Fruit fly (Drosophila melanogaster) whole organism, prepupa: ENCODE results near the gene hh.
A peak's percentile ranks its signal among the peaks of the same experiment; 100 is the strongest.

Experiments used
- Blimp-1 ChIP-seq: fragments of 200-800 bp; sonication (Bioruptor generic); optimal IDR thresholded peaks from 3 replicates; lab custom pipeline; 2017; ENCODE audit warnings: missing biosample characterization, missing genetic modification characterization, mild to moderate bottlenecking, moderate library complexity, missing genetic modification reagents
- CG10631 ChIP-seq: fragments of 200-800 bp; sonication (Bioruptor generic); optimal IDR thresholded peaks from 2 replicates; lab custom pipeline; 2016; ENCODE audit warnings: missing biosample characterization, missing genetic modification characterization
- CG10669 ChIP-seq: fragments of 200-800 bp; sonication (Bioruptor generic); optimal IDR thresholded peaks from 3 replicates; lab custom pipeline; 2018; ENCODE audit warnings: missing biosample characterization, mild to moderate bottlenecking, missing genetic modification characterization, moderate library complexity
- CG11294 ChIP-seq: fragments of 200-800 bp; sonication (Bioruptor generic); IDR thresholded peaks from 2 replicates; pipeline ENCODE4 v1.3.6; 2022; ENCODE audit warnings: missing biosample characterization, missing genetic modification characterization
- CG11762 ChIP-seq: fragments of 200-800 bp; sonication (Bioruptor generic); optimal IDR thresholded peaks from 3 replicates; lab custom pipeline; 2016; ENCODE audit warnings: missing biosample characterization, missing genetic modification characterization; ENCODE audit not compliant: insufficient read depth
- CG11902 ChIP-seq: fragments of 200-800 bp; sonication (Bioruptor generic); optimal IDR thresholded peaks from 3 replicates; lab custom pipeline; 2016; ENCODE audit warnings: missing biosample characterization, missing genetic modification characterization
- CG15336 ChIP-seq: fragments of 200-800 bp; sonication (Bioruptor generic); IDR thresholded peaks from 2 replicates; pipeline ENCODE4 v1.3.6; 2022; ENCODE audit warnings: missing biosample characterization, missing genetic modification characterization
- CG1621 ChIP-seq: fragments of 200-800 bp; sonication (Bioruptor generic); optimal IDR thresholded peaks from 3 replicates; lab custom pipeline; 2018; ENCODE audit warnings: missing biosample characterization, mild to moderate bottlenecking, missing genetic modification characterization
- CG16779 ChIP-seq: fragments of 200-800 bp; sonication (Bioruptor generic); optimal IDR thresholded peaks from 3 replicates; lab custom pipeline; 2017; ENCODE audit warnings: missing biosample characterization, mild to moderate bottlenecking, missing genetic modification characterization
- CG3032 ChIP-seq: fragments of 200-800 bp; optimal IDR thresholded peaks from 2 replicates; lab custom pipeline; 2019; ENCODE audit warnings: missing biosample characterization, mild to moderate bottlenecking, missing genetic modification characterization, moderate library complexity
- CG31627 ChIP-seq: fragments of 200-800 bp; sonication (Bioruptor generic); optimal IDR thresholded peaks from 3 replicates; lab custom pipeline; 2016; ENCODE audit warnings: missing biosample characterization, missing genetic modification characterization
- CG32006 ChIP-seq: fragments of 200-800 bp; sonication (Bioruptor generic); optimal IDR thresholded peaks from 3 replicates; lab custom pipeline; 2017; ENCODE audit warnings: missing biosample characterization, mild to moderate bottlenecking, missing genetic modification characterization
- CG3919 ChIP-seq: fragments of 200-800 bp; sonication (Bioruptor generic); optimal IDR thresholded peaks from 3 replicates; lab custom pipeline; 2016; ENCODE audit warnings: missing biosample characterization, missing genetic modification characterization
- CG6163 ChIP-seq: fragments of 200-800 bp; sonication (Bioruptor generic); IDR thresholded peaks from 3 replicates; pipeline ENCODE4 v1.3.6; 2022; ENCODE audit warnings: missing biosample characterization, missing genetic modification characterization
- CG6276 ChIP-seq: fragments of 200-800 bp; sonication (Bioruptor generic); optimal IDR thresholded peaks from 2 replicates; lab custom pipeline; 2017; ENCODE audit warnings: missing biosample characterization, mild to moderate bottlenecking, missing genetic modification characterization
- CG6792 ChIP-seq: fragments of 200-800 bp; sonication (Bioruptor generic); optimal IDR thresholded peaks from 3 replicates; lab custom pipeline; 2016; ENCODE audit warnings: missing biosample characterization, missing genetic modification characterization
- CG6808 ChIP-seq: fragments of 200-800 bp; sonication (Bioruptor generic); optimal IDR thresholded peaks from 3 replicates; lab custom pipeline; 2017; ENCODE audit warnings: missing biosample characterization, missing genetic modification characterization, mild to moderate bottlenecking, moderate library complexity, missing genetic modification reagents
- CG6854 ChIP-seq: fragments of 200-800 bp; sonication (Bioruptor generic); optimal IDR thresholded peaks from 2 replicates; lab custom pipeline; 2017; ENCODE audit warnings: missing biosample characterization, mild to moderate bottlenecking, missing genetic modification characterization
- CG7368 ChIP-seq: fragments of 200-800 bp; sonication (Bioruptor generic); optimal IDR thresholded peaks from 3 replicates; lab custom pipeline; 2016; ENCODE audit warnings: missing biosample characterization, missing genetic modification characterization
- CG8319 ChIP-seq: fragments of 200-800 bp; sonication (Bioruptor generic); optimal IDR thresholded peaks from 3 replicates; lab custom pipeline; 2016; ENCODE audit warnings: missing biosample characterization, missing genetic modification characterization
- CG8632 ChIP-seq: fragments of 200-800 bp; sonication (Bioruptor generic); optimal IDR thresholded peaks from 3 replicates; lab custom pipeline; 2016; ENCODE audit warnings: missing biosample characterization, missing genetic modification characterization
- CG9139 ChIP-seq: fragments of 200-800 bp; sonication (Bioruptor generic); optimal IDR thresholded peaks from 3 replicates; lab custom pipeline; 2017; ENCODE audit warnings: missing biosample characterization, mild to moderate bottlenecking, missing genetic modification characterization
- Eip75B ChIP-seq: fragments of 200-800 bp; sonication (Bioruptor generic); optimal IDR thresholded peaks from 3 replicates; lab custom pipeline; 2016; ENCODE audit warnings: missing biosample characterization, missing genetic modification characterization
- Eip93F ChIP-seq: fragments of 200-800 bp; sonication (Bioruptor generic); optimal IDR thresholded peaks from 2 replicates; lab custom pipeline; 2016; ENCODE audit warnings: missing biosample characterization, mild to moderate bottlenecking, missing genetic modification characterization
- Ets21C ChIP-seq: fragments of 200-800 bp; sonication (Bioruptor generic); optimal IDR thresholded peaks from 3 replicates; lab custom pipeline; 2016; ENCODE audit warnings: missing biosample characterization, missing genetic modification characterization
- Ets96B ChIP-seq: fragments of 200-800 bp; optimal IDR thresholded peaks from 2 replicates; lab custom pipeline; 2019; ENCODE audit warnings: missing biosample characterization, mild to moderate bottlenecking, missing genetic modification characterization, moderate library complexity
- Gug ChIP-seq: fragments of 200-800 bp; sonication (Bioruptor generic); IDR thresholded peaks from 2 replicates; pipeline ENCODE4 v1.3.6; 2022; ENCODE audit warnings: missing biosample characterization, missing genetic modification characterization
- Hr38 ChIP-seq: sonication (Bioruptor generic); optimal IDR thresholded peaks from 2 replicates; lab custom pipeline; 2016; ENCODE audit warnings: missing biosample characterization, missing genetic modification characterization
- Hr39 ChIP-seq: fragments of 200-800 bp; sonication (Bioruptor generic); optimal IDR thresholded peaks from 2 replicates; lab custom pipeline; 2016; ENCODE audit warnings: missing biosample characterization, missing genetic modification characterization
- Lpt ChIP-seq: fragments of 200-800 bp; sonication (Bioruptor generic); optimal IDR thresholded peaks from 3 replicates; lab custom pipeline; 2016; ENCODE audit warnings: missing biosample characterization, missing genetic modification characterization
- Met ChIP-seq: fragments of 200-800 bp; sonication (Bioruptor generic); optimal IDR thresholded peaks from 3 replicates; lab custom pipeline; 2016; ENCODE audit warnings: missing biosample characterization, missing genetic modification characterization
- OdsH ChIP-seq: fragments of 200-800 bp; sonication (Bioruptor generic); optimal IDR thresholded peaks from 3 replicates; lab custom pipeline; 2016; ENCODE audit warnings: missing biosample characterization, missing genetic modification characterization
- Smox ChIP-seq: fragments of 200-800 bp; sonication (Bioruptor generic); optimal IDR thresholded peaks from 3 replicates; lab custom pipeline; 2016; ENCODE audit warnings: missing biosample characterization, missing genetic modification characterization
- Sox102F ChIP-seq: fragments of 200-800 bp; sonication (Bioruptor generic); optimal IDR thresholded peaks from 2 replicates; lab custom pipeline; 2016; ENCODE audit warnings: missing biosample characterization, mild to moderate bottlenecking, missing genetic modification characterization
- Sox14 ChIP-seq: fragments of 200-800 bp; sonication (Bioruptor generic); optimal IDR thresholded peaks from 3 replicates; lab custom pipeline; 2016; ENCODE audit warnings: missing biosample characterization, missing genetic modification characterization
- Sox15 ChIP-seq: fragments of 200-800 bp; sonication (Bioruptor generic); optimal IDR thresholded peaks from 3 replicates; lab custom pipeline; 2016; ENCODE audit warnings: missing biosample characterization, missing genetic modification characterization
- achi ChIP-seq: fragments of 200-800 bp; sonication (Bioruptor generic); optimal IDR thresholded peaks from 3 replicates; lab custom pipeline; 2016; ENCODE audit warnings: missing biosample characterization, missing genetic modification characterization
- dac ChIP-seq: fragments of 200-800 bp; sonication (Bioruptor generic); optimal IDR thresholded peaks from 2 replicates; lab custom pipeline; 2017; ENCODE audit warnings: missing biosample characterization, mild to moderate bottlenecking, missing genetic modification characterization
- dsx ChIP-seq: fragments of 200-800 bp; optimal IDR thresholded peaks from 3 replicates; lab custom pipeline; 2019; ENCODE audit warnings: missing biosample characterization, mild to moderate bottlenecking, missing genetic modification characterization, moderate library complexity; ENCODE audit not compliant: poor library complexity, severe bottlenecking
- esn ChIP-seq: fragments of 200-800 bp; sonication (Bioruptor generic); optimal IDR thresholded peaks from 2 replicates; lab custom pipeline; 2016; ENCODE audit warnings: missing biosample characterization, mild to moderate bottlenecking, missing genetic modification characterization, moderate library complexity
- fd59A ChIP-seq: fragments of 200-800 bp; sonication (Bioruptor generic); optimal IDR thresholded peaks from 2 replicates; lab custom pipeline; 2017; ENCODE audit warnings: missing biosample characterization, mild to moderate bottlenecking, missing genetic modification characterization, missing genetic modification reagents
- fd85E ChIP-seq: fragments of 200-800 bp; sonication (Bioruptor generic); optimal IDR thresholded peaks from 3 replicates; lab custom pipeline; 2016; ENCODE audit warnings: missing biosample characterization, missing genetic modification characterization
- fkh ChIP-seq: fragments of 200-800 bp; sonication (Bioruptor generic); optimal IDR thresholded peaks from 3 replicates; lab custom pipeline; 2017; ENCODE audit warnings: missing biosample characterization, mild to moderate bottlenecking, missing genetic modification characterization, moderate library complexity
- lz ChIP-seq: fragments of 200-800 bp; sonication (Bioruptor generic); optimal IDR thresholded peaks from 3 replicates; lab custom pipeline; 2016; ENCODE audit warnings: missing biosample characterization, missing genetic modification characterization
- net ChIP-seq: fragments of 200-800 bp; sonication (Bioruptor generic); optimal IDR thresholded peaks from 3 replicates; lab custom pipeline; 2016; ENCODE audit warnings: missing biosample characterization, missing genetic modification characterization
- pdm3 ChIP-seq: fragments of 200-800 bp; sonication (Bioruptor generic); optimal IDR thresholded peaks from 3 replicates; lab custom pipeline; 2016; ENCODE audit warnings: missing biosample characterization, missing genetic modification characterization
- salr ChIP-seq, 2 experiments: fragments of 200-800 bp; sonication (Bioruptor generic); optimal IDR thresholded peaks; 3 replicates each; lab custom pipeline; 2016 to 2018; ENCODE audit warnings: missing biosample characterization in 2 of 2, missing genetic modification characterization in 2 of 2, mild to moderate bottlenecking in 1 of 2
- spab ChIP-seq: fragments of 200-800 bp; sonication (Bioruptor generic); optimal IDR thresholded peaks from 2 replicates; lab custom pipeline; 2017; ENCODE audit warnings: missing biosample characterization, mild to moderate bottlenecking, missing genetic modification characterization, missing genetic modification reagents
- ss ChIP-seq, 2 experiments: fragments of 200-800 bp; sonication (Bioruptor generic); optimal IDR thresholded peaks; 2 replicates in 1 of 2; 3 replicates in 1 of 2; lab custom pipeline; 2017 to 2018; ENCODE audit warnings: mild to moderate bottlenecking in 2 of 2, missing biosample characterization in 2 of 2, missing genetic modification characterization in 2 of 2, moderate library complexity in 1 of 2
- svp ChIP-seq: fragments of 200-800 bp; sonication (Bioruptor generic); peaks from one replicate; lab custom pipeline; 2016; ENCODE audit warnings: missing biosample characterization, missing genetic modification characterization
- topi ChIP-seq: fragments of 200-800 bp; sonication (Bioruptor generic); optimal IDR thresholded peaks from 3 replicates; lab custom pipeline; 2016; ENCODE audit warnings: missing biosample characterization, missing genetic modification characterization

hh gene

DNA sequence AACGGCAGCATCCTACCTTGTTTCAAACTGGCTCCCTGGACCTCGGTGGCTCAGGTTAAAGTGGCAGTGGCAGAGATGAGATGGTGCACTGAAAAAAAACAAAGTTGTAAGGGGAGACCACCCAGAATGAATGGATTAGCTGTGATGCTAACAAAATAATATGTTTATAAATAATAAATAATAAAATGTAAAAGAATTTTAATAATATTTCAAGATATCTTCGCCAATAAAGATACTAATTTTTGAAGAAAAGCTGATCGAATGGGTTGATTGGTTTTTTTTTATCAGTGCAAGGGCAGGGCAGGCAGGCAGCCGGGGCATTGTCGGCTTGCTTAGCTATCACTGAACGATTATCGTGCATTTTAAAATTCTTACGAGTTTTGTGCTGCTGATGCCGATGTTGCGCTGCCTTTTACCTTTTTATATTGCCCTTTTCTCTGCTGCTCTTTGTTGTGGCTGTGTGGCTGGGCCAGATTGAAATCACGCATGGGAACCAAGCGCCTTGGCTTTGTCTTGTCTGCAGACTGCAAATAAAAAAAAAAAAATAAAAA is 7.4 kb upstream of the hh start:
- TF ChIP-seq CG9139 (GFP tag; lab: Kevin White, UChicago) (peak; percentile 87), net (peak; percentile 69), CG1621 (tag; lab: Kevin White, UChicago) (peak; percentile 63), CG32006 (GFP tag; lab: Kevin White, UChicago) (peak; percentile 52), Eip75B (peak; percentile 57), spab (GFP tag; lab: Kevin White, UChicago) (peak; percentile 90), topi (GFP tag; lab: Kevin White, UChicago) (peak; percentile 73), Lpt (GFP tag; lab: Kevin White, UChicago) (no peak), Gug (GFP tag; lab: Robert Waterston, UW) (peak; percentile 32; the same call in 1 of the 2 replicates), CG8319 (peak; percentile 24), Ets96B (tag; lab: Kevin White, UChicago) (peak; percentile 89), CG31627 (GFP tag; lab: Kevin White, UChicago) (peak; percentile 36), CG16779 (tag; lab: Kevin White, UChicago) (peak; percentile 78), achi (GFP tag; lab: Kevin White, UChicago) (peak; percentile 86), CG11762 (peak; percentile 53), dac (GFP tag; lab: Kevin White, UChicago) (no peak), CG11902 (peak; percentile 72), CG3032 (tag; lab: Kevin White, UChicago) (peak; percentile 90), CG10669 (GFP tag; lab: Kevin White, UChicago) (peak; percentile 87), Eip93F (GFP tag; lab: Kevin White, UChicago) (peak; percentile 18), CG6854 (GFP tag; lab: Kevin White, UChicago) (peak; percentile 77), CG6808 (GFP tag; lab: Kevin White, UChicago) (peak; percentile 92), fd59A (GFP tag; lab: Kevin White, UChicago) (peak; percentile 80), Sox102F (peak; percentile 77), CG10631 (peak; percentile 91), CG15336 (GFP tag; lab: Robert Waterston, UW) (peak; percentile 66), CG6276 (GFP tag; lab: Kevin White, UChicago) (peak; percentile 17), pdm3 (GFP tag; lab: Kevin White, UChicago) (no peak), fd85E (GFP tag; lab: Kevin White, UChicago) (peak; percentile 39), svp (GFP tag; lab: Kevin White, UChicago) (peak; percentile 91), CG8632 (GFP tag; lab: Kevin White, UChicago) (peak; percentile 90), CG7368 (peak; percentile 27), Ets21C (GFP tag; lab: Kevin White, UChicago) (peak; percentile 8), Hr38 (no peak), Sox15 (GFP tag; lab: Kevin White, UChicago) (peak; percentile 48), esn (peak; percentile 85), CG11294 (GFP tag; lab: Robert Waterston, UW) (peak; percentile 58), CG6792 (peak; percentile 76), OdsH (peak; percentile 75), lz (peak; percentile 59), CG3919 (GFP tag; lab: Kevin White, UChicago) (peak; percentile 81), Hr39 (GFP tag; lab: Kevin White, UChicago) (no peak), Met (peak; percentile 78), Smox (no peak), salr (GFP tag; optimal IDR thresholded peaks at IDR 0.05; lab: Kevin White, UChicago) (peak; percentile 52 to 77), Sox14 (GFP tag; lab: Kevin White, UChicago) (peak; percentile 47), Blimp-1 (GFP tag; lab: Kevin White, UChicago) (peak; percentile 71), CG6163 (GFP tag; lab: Robert Waterston, UW) (peak; percentile 79), fkh (GFP tag; lab: Kevin White, UChicago) (no peak), ss (GFP tag; optimal IDR thresholded peaks at IDR 0.05; lab: Kevin White, UChicago) (peak; percentile 76 to 90), dsx (peak; percentile 65)
